Worm (Caenorhabditis elegans): Measurements from ENCODE around the gene M01H9.4.

- no peak for TF ChIP-seq unc-62 (GFP tag; optimal IDR thresholded peaks at IDR 0.05 in 1 of 2)
- no peak for TF ChIP-seq unc-62 (tag; optimal IDR thresholded peaks at IDR 0.05)
- TF ChIP-seq ces-1 (GFP tag; optimal IDR thresholded peaks at IDR 0.05), result no peak
- TF ChIP-seq nhr-77 (tag; optimal IDR thresholded peaks at IDR 0.05), result no peak
- no peak for TF ChIP-seq nhr-25 (tag; optimal IDR thresholded peaks at IDR 0.05; ENCODE audit: borderline replicate concordance, insufficient read depth)
- no peak for TF ChIP-seq T20F7.1 (GFP tag; optimal IDR thresholded peaks at IDR 0.05)
- no peak for TF ChIP-seq F37D6.2 (tag; optimal IDR thresholded peaks at IDR 0.05)
- peak; percentile 63 for TF ChIP-seq snpc-1.2 (GFP tag; IDR thresholded peaks at IDR 0.05)
- no peak for TF ChIP-seq Y48G9A.11 (GFP tag; IDR thresholded peaks at IDR 0.05)
- no peak for TF ChIP-seq ama-1 (optimal IDR thresholded peaks at IDR 0.05)
- TF ChIP-seq pqm-1 (tag; optimal IDR thresholded peaks at IDR 0.05), result no peak
- TF ChIP-seq skn-1 (tag; optimal IDR thresholded peaks at IDR 0.05), result no peak
- TF ChIP-seq unc-130 (GFP tag; optimal IDR thresholded peaks at IDR 0.05), result peak; percentile 31
Observed at ce11 chrIV:4447367-4447766, 35.3 kb downstream of the M01H9.4 start.
